Fruit fly (Drosophila melanogaster) whole organism, embryonic: ENCODE results near the gene Pbp45.

Source experiments
- Ada2b ChIP-seq: fragments of 200-800 bp; sonication (Bioruptor generic); IDR thresholded peaks from 2 replicates; pipeline ENCODE4 v1.3.6; 2022; ENCODE audit warnings: missing biosample characterization, missing genetic modification characterization
- Aef1 ChIP-seq: fragments of 200-800 bp; sonication (Bioruptor generic); IDR thresholded peaks from 3 replicates; pipeline ENCODE4 v1.3.6; 2022; ENCODE audit warnings: missing biosample characterization, missing genetic modification characterization
- Blimp-1 ChIP-seq: fragments of 200-800 bp; sonication (Bioruptor generic); optimal IDR thresholded peaks from 3 replicates; lab custom pipeline; 2018; ENCODE audit warnings: missing biosample characterization, missing genetic modification characterization, mild to moderate bottlenecking, moderate library complexity, missing genetic modification reagents
- CG10321 ChIP-seq: fragments of 200-800 bp; sonication (Bioruptor generic); IDR thresholded peaks from 2 replicates; pipeline ENCODE4 v1.3.6; 2022; ENCODE audit warnings: missing biosample characterization, missing genetic modification characterization
- CG10366 ChIP-seq: fragments of 200-800 bp; sonication (Bioruptor generic); IDR thresholded peaks from 2 replicates; pipeline ENCODE4 v1.3.6; 2022; ENCODE audit warnings: missing biosample characterization, missing genetic modification characterization
- CG11398 ChIP-seq: fragments of 200-800 bp; sonication (Bioruptor generic); optimal IDR thresholded peaks from 2 replicates; lab custom pipeline; 2016; ENCODE audit warnings: missing biosample characterization, missing genetic modification characterization
- CG14667 ChIP-seq: fragments of 200-800 bp; sonication (Bioruptor generic); IDR thresholded peaks from 2 replicates; pipeline ENCODE4 v1.3.6; 2022; ENCODE audit warnings: missing biosample characterization, missing genetic modification characterization
- CG15011 ChIP-seq: fragments of 200-800 bp; sonication (Bioruptor generic); optimal IDR thresholded peaks from 3 replicates; lab custom pipeline; 2018; ENCODE audit warnings: missing biosample characterization, mild to moderate bottlenecking, missing genetic modification characterization
- CG17328 ChIP-seq: fragments of 200-800 bp; sonication (Bioruptor generic); IDR thresholded peaks from 2 replicates; pipeline ENCODE4 v1.3.6; 2022; ENCODE audit warnings: missing biosample characterization, missing genetic modification characterization
- CG17912 ChIP-seq: fragments of 200-800 bp; sonication (Bioruptor generic); optimal IDR thresholded peaks from 2 replicates; lab custom pipeline; 2018; ENCODE audit warnings: missing biosample characterization, mild to moderate bottlenecking, missing genetic modification characterization
- CG2712 ChIP-seq: fragments of 200-800 bp; optimal IDR thresholded peaks from 3 replicates; lab custom pipeline; 2019; ENCODE audit warnings: missing biosample characterization, mild to moderate bottlenecking, missing genetic modification characterization, moderate library complexity
- CG30403 ChIP-seq: fragments of 200-800 bp; sonication (Bioruptor generic); optimal IDR thresholded peaks from 3 replicates; lab custom pipeline; 2016; ENCODE audit warnings: missing biosample characterization, missing genetic modification characterization
- CG4282 ChIP-seq: fragments of 200-800 bp; sonication (Bioruptor generic); optimal IDR thresholded peaks from 2 replicates; lab custom pipeline; 2016; ENCODE audit warnings: missing biosample characterization, missing genetic modification characterization
- CG6654 ChIP-seq: fragments of 200-800 bp; sonication (Bioruptor generic); optimal IDR thresholded peaks from 2 replicates; lab custom pipeline; 2017; ENCODE audit warnings: missing biosample characterization, mild to moderate bottlenecking, missing genetic modification characterization
- CG8478 ChIP-seq: fragments of >200 bp; optimal IDR thresholded peaks from 2 replicates; lab custom pipeline; 2018
- CG9727 ChIP-seq: fragments of 200-800 bp; sonication (Bioruptor generic); optimal IDR thresholded peaks from 3 replicates; lab custom pipeline; 2017; ENCODE audit warnings: missing biosample characterization, mild to moderate bottlenecking, missing genetic modification characterization
- CG9932 ChIP-seq: fragments of 200-800 bp; sonication (Bioruptor generic); IDR thresholded peaks from 2 replicates; pipeline ENCODE4 v1.3.6; 2022; ENCODE audit warnings: missing biosample characterization, missing genetic modification characterization
- D ChIP-seq, 2 experiments: fragments of 200-800 bp in 1 of 2; fragments of >200 bp in 1 of 2; sonication (Bioruptor generic) in 1 of 2; optimal IDR thresholded peaks; 2 replicates in 1 of 2; 3 replicates in 1 of 2; lab custom pipeline; 2017; ENCODE audit warnings: mild to moderate bottlenecking in 1 of 2, missing biosample characterization in 1 of 2, missing genetic modification characterization in 1 of 2, missing genetic modification reagents in 1 of 2
- Dip3 ChIP-seq: fragments of 200-800 bp; sonication (Bioruptor generic); optimal IDR thresholded peaks from 3 replicates; lab custom pipeline; 2016; ENCODE audit warnings: missing biosample characterization, missing genetic modification characterization
- H2.0 ChIP-seq: fragments of 200-800 bp; sonication (Bioruptor generic); IDR thresholded peaks from 2 replicates; pipeline ENCODE4 v1.3.6; 2022; ENCODE audit warnings: missing biosample characterization, missing genetic modification characterization
- Hr51 ChIP-seq, 2 experiments: fragments of 200-800 bp; sonication (Bioruptor generic); optimal IDR thresholded peaks; 2 replicates in 1 of 2; 3 replicates in 1 of 2; lab custom pipeline; 2016 to 2018; ENCODE audit warnings: missing biosample characterization in 2 of 2, missing genetic modification characterization in 2 of 2, mild to moderate bottlenecking in 1 of 2, moderate library complexity in 1 of 2
- Lhr ChIP-seq: fragments of 200-800 bp; sonication (Bioruptor generic); optimal IDR thresholded peaks from 3 replicates; lab custom pipeline; 2017; ENCODE audit warnings: mild to moderate bottlenecking, missing biosample characterization, missing genetic modification reagents, missing genetic modification characterization
- Lim3 ChIP-seq: fragments of 200-800 bp; sonication (Bioruptor generic); IDR thresholded peaks from 2 replicates; pipeline ENCODE4 v1.3.6; 2022; ENCODE audit warnings: missing biosample characterization, missing genetic modification characterization
- Meics ChIP-seq: fragments of 200-800 bp; sonication (Bioruptor generic); optimal IDR thresholded peaks from 2 replicates; lab custom pipeline; 2017; ENCODE audit warnings: missing biosample characterization, mild to moderate bottlenecking, missing genetic modification characterization
- Myb ChIP-seq: fragments of 200-800 bp; sonication (Bioruptor generic); optimal IDR thresholded peaks from 2 replicates; lab custom pipeline; 2016; ENCODE audit warnings: missing biosample characterization, missing genetic modification characterization
- Nf-YC ChIP-seq: fragments of 200-800 bp; optimal IDR thresholded peaks from 3 replicates; lab custom pipeline; 2019; ENCODE audit warnings: missing biosample characterization, mild to moderate bottlenecking, missing genetic modification characterization, moderate library complexity
- Oli ChIP-seq: fragments of 200-800 bp; sonication (Bioruptor generic); optimal IDR thresholded peaks from 2 replicates; lab custom pipeline; 2018; ENCODE audit warnings: missing biosample characterization, mild to moderate bottlenecking, missing genetic modification characterization, moderate library complexity
- bowl ChIP-seq: fragments of 200-800 bp; sonication (Bioruptor generic); IDR thresholded peaks from 2 replicates; pipeline ENCODE4 v1.3.6; 2022; ENCODE audit warnings: missing biosample characterization, missing genetic modification characterization
- caup ChIP-seq: fragments of 200-800 bp; sonication (Bioruptor generic); optimal IDR thresholded peaks from 3 replicates; lab custom pipeline; 2017; ENCODE audit warnings: missing biosample characterization, mild to moderate bottlenecking, missing genetic modification characterization, moderate library complexity; ENCODE audit not compliant: severe bottlenecking
- corto ChIP-seq: fragments of 200-800 bp; sonication (Bioruptor generic); optimal IDR thresholded peaks from 2 replicates; lab custom pipeline; 2016; ENCODE audit warnings: missing biosample characterization, mild to moderate bottlenecking, missing genetic modification characterization, moderate library complexity
- danr ChIP-seq: fragments of 200-800 bp; sonication (Bioruptor generic); IDR thresholded peaks from 2 replicates; pipeline ENCODE4 v1.3.6; 2022; ENCODE audit warnings: missing biosample characterization, missing genetic modification characterization
- disco-r ChIP-seq: fragments of 200-800 bp; sonication (Bioruptor generic); optimal IDR thresholded peaks from 2 replicates; lab custom pipeline; 2016; ENCODE audit warnings: missing biosample characterization, missing genetic modification characterization
- fru ChIP-seq: fragments of >200 bp; optimal IDR thresholded peaks from 2 replicates; lab custom pipeline; 2017
- ftz-f1 ChIP-seq: fragments of 200-800 bp; sonication (Bioruptor generic); optimal IDR thresholded peaks from 2 replicates; lab custom pipeline; 2016; ENCODE audit warnings: missing biosample characterization, missing genetic modification characterization
- hb ChIP-seq: fragments of 200-800 bp; sonication (Bioruptor generic); IDR thresholded peaks from 3 replicates; pipeline ENCODE4 v1.3.6; 2022; ENCODE audit warnings: missing biosample characterization, missing genetic modification characterization; ENCODE audit not compliant: partially characterized antibody
- her ChIP-seq: fragments of 200-800 bp; sonication (Bioruptor generic); optimal IDR thresholded peaks from 2 replicates; lab custom pipeline; 2016; ENCODE audit warnings: missing biosample characterization, missing genetic modification characterization
- hth ChIP-seq: fragments of >200 bp; optimal IDR thresholded peaks from 2 replicates; lab custom pipeline; 2017; ENCODE audit warnings: inconsistent platforms
- kah ChIP-seq: fragments of 200-800 bp; sonication (Bioruptor generic); optimal IDR thresholded peaks from 2 replicates; lab custom pipeline; 2018; ENCODE audit warnings: missing biosample characterization, mild to moderate bottlenecking, missing genetic modification characterization
- kay ChIP-seq: fragments of 200-800 bp; sonication (Bioruptor generic); optimal IDR thresholded peaks from 2 replicates; lab custom pipeline; 2016; ENCODE audit warnings: missing biosample characterization, missing genetic modification characterization
- lab ChIP-seq: fragments of 200-800 bp; sonication (Bioruptor generic); optimal IDR thresholded peaks from 3 replicates; lab custom pipeline; 2017; ENCODE audit warnings: missing biosample characterization, missing genetic modification characterization, mild to moderate bottlenecking, moderate library complexity, missing genetic modification reagents
- nmo ChIP-seq: fragments of 200-800 bp; sonication (Bioruptor generic); optimal IDR thresholded peaks from 2 replicates; lab custom pipeline; 2018; ENCODE audit warnings: missing biosample characterization, mild to moderate bottlenecking, missing genetic modification characterization, moderate library complexity
- org-1 ChIP-seq: fragments of 200-800 bp; sonication (Bioruptor generic); optimal IDR thresholded peaks from 2 replicates; lab custom pipeline; 2017; ENCODE audit warnings: missing biosample characterization, missing genetic modification characterization
- pros ChIP-seq: fragments of 200-800 bp; sonication (Bioruptor generic); optimal IDR thresholded peaks from 3 replicates; lab custom pipeline; 2019; ENCODE audit warnings: missing biosample characterization, mild to moderate bottlenecking, missing genetic modification characterization, moderate library complexity
- row ChIP-seq: fragments of 200-800 bp; sonication (Bioruptor generic); IDR thresholded peaks from 3 replicates; pipeline ENCODE4 v1.3.6; 2022; ENCODE audit warnings: missing biosample characterization, missing genetic modification characterization
- slp2 ChIP-seq: fragments of 200-800 bp; sonication (Bioruptor generic); optimal IDR thresholded peaks from 2 replicates; lab custom pipeline; 2016; ENCODE audit warnings: missing biosample characterization, missing genetic modification characterization
- sqz ChIP-seq: fragments of 200-800 bp; sonication (Bioruptor generic); optimal IDR thresholded peaks from 3 replicates; lab custom pipeline; 2018; ENCODE audit warnings: missing biosample characterization, mild to moderate bottlenecking, missing genetic modification characterization
- sug ChIP-seq: fragments of 200-800 bp; optimal IDR thresholded peaks from 2 replicates; lab custom pipeline; 2019; ENCODE audit warnings: missing biosample characterization, mild to moderate bottlenecking, missing genetic modification characterization, moderate library complexity
- tio ChIP-seq: fragments of 200-800 bp; sonication (Bioruptor generic); optimal IDR thresholded peaks from 2 replicates; lab custom pipeline; 2017; ENCODE audit warnings: missing biosample characterization, missing genetic modification characterization, inconsistent platforms
- wek ChIP-seq: fragments of 200-800 bp; sonication (Bioruptor generic); optimal IDR thresholded peaks from 3 replicates; lab custom pipeline; 2018; ENCODE audit warnings: missing biosample characterization, mild to moderate bottlenecking, missing genetic modification characterization, moderate library complexity
- zf30C ChIP-seq: fragments of 200-800 bp; sonication (Bioruptor generic); optimal IDR thresholded peaks from 3 replicates; lab custom pipeline; 2018; ENCODE audit warnings: missing biosample characterization, mild to moderate bottlenecking, missing genetic modification characterization
- zfh2 ChIP-seq: fragments of 200-800 bp; sonication (Bioruptor generic); optimal IDR thresholded peaks from 2 replicates; lab custom pipeline; 2016; ENCODE audit warnings: missing biosample characterization, missing genetic modification characterization

Gene Pbp45

DNA sequence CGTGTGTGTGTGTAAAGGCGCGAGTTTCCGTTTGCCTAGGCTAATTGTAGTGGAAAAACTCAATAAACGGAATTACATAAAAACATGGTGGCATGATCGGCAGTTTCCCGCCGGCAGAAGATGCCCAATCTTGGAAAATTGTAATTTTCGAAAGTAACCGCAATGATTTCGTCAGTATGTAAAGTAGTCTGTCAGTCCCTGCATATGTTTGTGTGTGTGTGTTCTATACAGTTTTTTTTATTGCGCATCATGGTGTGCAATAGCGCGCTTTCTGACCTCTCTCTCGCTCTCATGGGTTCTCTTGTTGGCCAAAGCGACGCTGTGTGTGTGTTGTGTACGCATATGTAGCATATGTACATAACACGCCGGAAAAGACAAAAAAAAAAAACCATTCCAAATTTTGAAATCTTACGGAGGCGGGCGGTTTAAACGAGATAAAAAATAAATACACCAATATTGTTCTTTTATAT lies 45.0 kb downstream of the Pbp45 start (continued):
- TF ChIP-seq corto (GFP tag; lab: Kevin White, UChicago) = no peak
- TF ChIP-seq disco-r (GFP tag; lab: Kevin White, UChicago) = peak; percentile 23
- TF ChIP-seq CG10366 = no peak
- peak; percentile 15 for TF ChIP-seq CG4282 (GFP tag; lab: Kevin White, UChicago)
- peak; percentile 98 for TF ChIP-seq CG8478
- peak; percentile 39 for TF ChIP-seq Lhr (GFP tag; lab: Kevin White, UChicago)
- peak; percentile 37 for TF ChIP-seq kah (GFP tag; lab: Kevin White, UChicago)
- peak; percentile 32 for TF ChIP-seq her (GFP tag; lab: Kevin White, UChicago)
- TF ChIP-seq hth (lab: Kevin White, UChicago) = no peak
- TF ChIP-seq CG2712 (tag; lab: Kevin White, UChicago) = peak; percentile 9
- TF ChIP-seq CG11398 (GFP tag; lab: Kevin White, UChicago) = peak; percentile 39
- no peak for TF ChIP-seq CG30403 (GFP tag; lab: Kevin White, UChicago)
- peak; percentile 42 for TF ChIP-seq CG9727
- TF ChIP-seq Aef1 (GFP tag; lab: Robert Waterston, UW) = peak; percentile 45; the same call in 1 of the 3 replicates
- TF ChIP-seq caup (GFP tag; lab: Kevin White, UChicago) = peak; percentile 45
- TF ChIP-seq sug (tag; lab: Kevin White, UChicago) = peak; percentile 5
- no peak for TF ChIP-seq Oli
- TF ChIP-seq Meics (GFP tag; lab: Kevin White, UChicago) = peak; percentile 48
- TF ChIP-seq org-1 (GFP tag; lab: Kevin White, UChicago) = no peak
- TF ChIP-seq Dip3 = no peak
- peak; percentile 39 for TF ChIP-seq Nf-YC (tag; lab: Kevin White, UChicago)
- TF ChIP-seq wek (GFP tag; lab: Kevin White, UChicago) = peak; percentile 58
- TF ChIP-seq Hr51 (GFP tag; optimal IDR thresholded peaks at IDR 0.05; lab: Kevin White, UChicago) = no peak
- no peak for TF ChIP-seq bowl (GFP tag; lab: Robert Waterston, UW)
- no peak for TF ChIP-seq CG17328
- no peak for TF ChIP-seq kay (GFP tag; lab: Kevin White, UChicago)
- peak; percentile 24 for TF ChIP-seq zf30C (GFP tag; lab: Kevin White, UChicago)
- no peak for TF ChIP-seq pros (GFP tag; lab: Kevin White, UChicago)
- TF ChIP-seq ftz-f1 = no peak
- 0 out of 2 replicates have a peak, but pooled peaks have one; percentile 15 for TF ChIP-seq H2.0 (GFP tag; lab: Robert Waterston, UW)
- no peak for TF ChIP-seq CG14667 (GFP tag; lab: Robert Waterston, UW)
- TF ChIP-seq row = 0 out of 3 replicates have a peak, but pooled peaks have one; percentile 10
- TF ChIP-seq CG15011 (GFP tag; lab: Kevin White, UChicago) = peak; percentile 23
- no peak for TF ChIP-seq Ada2b (GFP tag; lab: Robert Waterston, UW)
- TF ChIP-seq zfh2 (GFP tag; lab: Kevin White, UChicago) = peak; percentile 11
- peak; percentile 9 for TF ChIP-seq Blimp-1 (GFP tag; lab: Kevin White, UChicago)
- no peak for TF ChIP-seq Myb (GFP tag; lab: Kevin White, UChicago)
- peak; percentile 12 for TF ChIP-seq slp2 (GFP tag; lab: Kevin White, UChicago)
- TF ChIP-seq CG6654 (GFP tag; lab: Kevin White, UChicago) = no peak
- TF ChIP-seq CG10321 (GFP tag; lab: Robert Waterston, UW) = peak; percentile 69
- no peak for TF ChIP-seq D (optimal IDR thresholded peaks at IDR 0.05; lab: Kevin White, UChicago)
- peak; percentile 5 for TF ChIP-seq D (GFP tag; optimal IDR thresholded peaks at IDR 0.05; lab: Kevin White, UChicago)
- TF ChIP-seq hb (GFP tag; lab: Robert Waterston, UW) = no peak
- TF ChIP-seq tio (GFP tag; lab: Kevin White, UChicago) = no peak
- peak; percentile 71 for TF ChIP-seq CG17912
- TF ChIP-seq Lim3 (GFP tag; lab: Robert Waterston, UW) = no peak
- TF ChIP-seq nmo (GFP tag; lab: Kevin White, UChicago) = no peak
- TF ChIP-seq sqz (GFP tag; lab: Kevin White, UChicago) = peak; percentile 100
- peak; percentile 34; the same call in 1 of the 2 replicates for TF ChIP-seq CG9932 (GFP tag; lab: Robert Waterston, UW)
- no peak for TF ChIP-seq danr (GFP tag; lab: Robert Waterston, UW)
- TF ChIP-seq lab (GFP tag; lab: Kevin White, UChicago) = peak; percentile 69
- TF ChIP-seq fru (lab: Kevin White, UChicago) = no peak
